Worm (Caenorhabditis elegans) whole organism, L4/young adult: ENCODE data around the gene nspg-13.

Experiments used
- W03F9.2 ChIP-seq: fragments of 150-350 bp; optimal IDR thresholded peaks from 2 replicates; lab custom pipeline; 2014; ENCODE audit warnings: missing biosample characterization, missing genetic modification characterization
- him-1 ChIP-seq: sonication (generic microtip); optimal IDR thresholded peaks from 2 replicates; lab custom pipeline; 2016; ENCODE audit warnings: missing genotype, missing genetic modification reagents, missing genetic modification characterization, missing compliant biosample characterization

DNA sequence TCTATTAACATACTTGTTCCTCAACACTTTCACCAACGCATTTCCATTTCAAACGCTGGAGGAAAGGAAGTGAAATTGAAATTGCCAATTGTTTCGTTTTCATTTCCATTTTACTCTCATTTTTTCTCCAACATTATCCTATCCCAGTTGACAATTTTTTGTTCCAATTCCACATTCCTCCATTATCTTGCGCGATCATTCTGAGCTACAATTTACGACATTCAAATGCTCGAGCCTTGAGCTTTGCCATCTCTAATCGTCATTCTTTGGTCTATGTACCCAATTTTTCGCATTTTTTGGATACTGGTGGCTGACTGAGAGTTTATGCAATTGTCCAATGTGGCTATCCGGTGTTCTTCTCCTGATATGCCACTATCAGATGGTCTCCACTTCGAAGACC lies 5.4 kb upstream of the nspg-13 start, which contains the start of gene Y34B4A.10:
- TF ChIP-seq W03F9.2 (no peak), him-1 (no peak)
